Worm (Caenorhabditis elegans) whole organism, mixed stage, embryonic: ENCODE results near the gene cls-3.
A peak's percentile ranks its signal among the peaks of the same experiment; 100 is the strongest.

Experiments
- M03D4.4 ChIP-seq: sonication (generic microtip); optimal IDR thresholded peaks from 2 replicates; lab custom pipeline; 2017; ENCODE audit warnings: mild to moderate bottlenecking, missing genetic modification characterization, missing compliant biosample characterization
- bed-3 ChIP-seq: fragments of 200-800 bp; sonication (Bioruptor generic); optimal IDR thresholded peaks from 3 replicates; lab custom pipeline; 2018; ENCODE audit warnings: mild to moderate bottlenecking, missing genetic modification characterization, moderate library complexity, missing compliant biosample characterization
- blmp-1 ChIP-seq: fragments of 150-350 bp; optimal IDR thresholded peaks from 2 replicates; lab custom pipeline; 2014; ENCODE audit warnings: missing biosample characterization, missing genetic modification characterization
- ceh-39 ChIP-seq: fragments of 150-350 bp; optimal IDR thresholded peaks from 2 replicates; lab custom pipeline; 2014; ENCODE audit warnings: missing biosample characterization, missing genetic modification characterization
- ceh-43 ChIP-seq: fragments of 200-800 bp; sonication (Bioruptor generic); optimal IDR thresholded peaks from 2 replicates; lab custom pipeline; 2018; ENCODE audit warnings: mild to moderate bottlenecking, missing genetic modification characterization, moderate library complexity, missing compliant biosample characterization
- ceh-83 ChIP-seq: fragments of 200-800 bp; sonication (Bioruptor generic); optimal IDR thresholded peaks from 2 replicates; lab custom pipeline; 2018; ENCODE audit warnings: mild to moderate bottlenecking, missing genetic modification characterization, missing compliant biosample characterization
- ces-1 ChIP-seq: fragments of 150-350 bp; optimal IDR thresholded peaks from 2 replicates; lab custom pipeline; 2014; ENCODE audit warnings: missing biosample characterization, missing genetic modification reagents, missing genetic modification characterization
- cnd-1 ChIP-seq: fragments of 200-800 bp; sonication (Bioruptor generic); optimal IDR thresholded peaks from 2 replicates; lab custom pipeline; 2018; ENCODE audit warnings: mild to moderate bottlenecking, missing genetic modification characterization, missing compliant biosample characterization
- drap-1 ChIP-seq: fragments of 200-800 bp; sonication (Bioruptor generic); optimal IDR thresholded peaks from 3 replicates; lab custom pipeline; 2018; ENCODE audit warnings: mild to moderate bottlenecking, missing genetic modification characterization, missing compliant biosample characterization
- elt-1 ChIP-seq: sonication (generic microtip); optimal IDR thresholded peaks from 2 replicates; lab custom pipeline; 2017; ENCODE audit warnings: missing genetic modification characterization, mild to moderate bottlenecking, missing compliant biosample characterization, antibody characterized with exemption, moderate library complexity, borderline replicate concordance; ENCODE audit not compliant: insufficient read depth
- elt-3 ChIP-seq: fragments of 150-350 bp; optimal IDR thresholded peaks from 2 replicates; lab custom pipeline; 2014; ENCODE audit warnings: missing biosample characterization, missing genetic modification characterization
- flh-1 ChIP-seq: fragments of 200-800 bp; sonication (Bioruptor generic); optimal IDR thresholded peaks from 2 replicates; lab custom pipeline; 2018; ENCODE audit warnings: mild to moderate bottlenecking, missing genetic modification characterization, moderate library complexity, missing compliant biosample characterization
- ham-2 ChIP-seq: fragments of 200-800 bp; sonication (Bioruptor generic); optimal IDR thresholded peaks from 2 replicates; lab custom pipeline; 2018; ENCODE audit warnings: mild to moderate bottlenecking, missing genetic modification characterization, missing compliant biosample characterization
- hlh-1 ChIP-seq: fragments of 150-350 bp; optimal IDR thresholded peaks from 2 replicates; lab custom pipeline; 2014; ENCODE audit warnings: missing biosample characterization, missing genetic modification reagents, missing genetic modification characterization
- lin-13 ChIP-seq: fragments of 150-350 bp; optimal IDR thresholded peaks from 2 replicates; lab custom pipeline; 2014; ENCODE audit warnings: missing biosample characterization, missing genetic modification characterization
- lsy-2 ChIP-seq: fragments of 150-350 bp; optimal IDR thresholded peaks from 2 replicates; lab custom pipeline; 2014; ENCODE audit warnings: missing biosample characterization, missing genetic modification characterization
- mab-5 ChIP-seq: fragments of 150-350 bp; optimal IDR thresholded peaks from 2 replicates; lab custom pipeline; 2014; ENCODE audit warnings: missing biosample characterization, missing genetic modification characterization
- mep-1 ChIP-seq: fragments of 150-350 bp; optimal IDR thresholded peaks from 2 replicates; lab custom pipeline; 2017; ENCODE audit warnings: missing biosample characterization, missing genetic modification reagents, missing genetic modification characterization, inconsistent platforms
- mls-2 ChIP-seq: sonication (generic microtip); optimal IDR thresholded peaks from 2 replicates; lab custom pipeline; 2016; ENCODE audit warnings: mild to moderate bottlenecking, missing genetic modification characterization, moderate library complexity, missing compliant biosample characterization
- nhr-12 ChIP-seq: fragments of 150-350 bp; optimal IDR thresholded peaks from 2 replicates; lab custom pipeline; 2014; ENCODE audit warnings: missing biosample characterization, missing genetic modification characterization
- nhr-2 ChIP-seq: fragments of 150-350 bp; optimal IDR thresholded peaks from 2 replicates; lab custom pipeline; 2014; ENCODE audit warnings: missing biosample characterization, missing genetic modification characterization
- nhr-237 ChIP-seq: fragments of 150-350 bp; optimal IDR thresholded peaks from 2 replicates; lab custom pipeline; 2014; ENCODE audit warnings: missing biosample characterization, missing genetic modification characterization
- nhr-28 ChIP-seq: fragments of 150-350 bp; optimal IDR thresholded peaks from 2 replicates; lab custom pipeline; 2014; ENCODE audit warnings: missing biosample characterization, missing genetic modification characterization
- nhr-76 ChIP-seq: sonication (generic microtip); optimal IDR thresholded peaks from 2 replicates; lab custom pipeline; 2017; ENCODE audit warnings: missing biosample characterization, missing genetic modification characterization
- pha-4 ChIP-seq: fragments of 150-350 bp; optimal IDR thresholded peaks from 2 replicates; lab custom pipeline; 2018; ENCODE audit warnings: missing biosample characterization, missing genetic modification reagents, missing genetic modification characterization
- sem-2 ChIP-seq: fragments of 200-800 bp; sonication (Bioruptor generic); optimal IDR thresholded peaks from 2 replicates; lab custom pipeline; 2018; ENCODE audit warnings: mild to moderate bottlenecking, missing genetic modification characterization, missing compliant biosample characterization
- snpc-4 ChIP-seq: fragments of 150-350 bp; optimal IDR thresholded peaks from 2 replicates; lab custom pipeline; 2014; ENCODE audit warnings: missing biosample characterization, missing genetic modification characterization
- sptf-1 ChIP-seq: sonication (generic microtip); optimal IDR thresholded peaks from 2 replicates; lab custom pipeline; 2017; ENCODE audit warnings: mild to moderate bottlenecking, missing genetic modification characterization, moderate library complexity, missing compliant biosample characterization
- tbx-8 ChIP-seq: fragments of 200-800 bp; sonication (Bioruptor generic); optimal IDR thresholded peaks from 2 replicates; lab custom pipeline; 2018; ENCODE audit warnings: mild to moderate bottlenecking, missing genetic modification characterization, moderate library complexity, missing compliant biosample characterization
- unc-120 ChIP-seq: sonication (generic microtip); optimal IDR thresholded peaks from 2 replicates; lab custom pipeline; 2017; ENCODE audit warnings: missing genetic modification characterization, missing compliant biosample characterization; ENCODE audit not compliant: poor library complexity, severe bottlenecking
- unc-39 ChIP-seq: fragments of 150-350 bp; optimal IDR thresholded peaks from 2 replicates; lab custom pipeline; 2014; ENCODE audit warnings: missing biosample characterization, missing genetic modification characterization
- unc-62 ChIP-seq: fragments of 150-350 bp; optimal IDR thresholded peaks from 2 replicates; lab custom pipeline; 2014; ENCODE audit warnings: missing biosample characterization, missing genetic modification reagents, missing genetic modification characterization
- zip-8 ChIP-seq: fragments of 150-350 bp; optimal IDR thresholded peaks from 2 replicates; lab custom pipeline; 2014; ENCODE audit warnings: missing biosample characterization, missing genetic modification characterization
- ztf-11 ChIP-seq: fragments of 150-350 bp; optimal IDR thresholded peaks from 2 replicates; lab custom pipeline; 2014; ENCODE audit warnings: missing biosample characterization, missing genetic modification characterization

Gene cls-3

DNA sequence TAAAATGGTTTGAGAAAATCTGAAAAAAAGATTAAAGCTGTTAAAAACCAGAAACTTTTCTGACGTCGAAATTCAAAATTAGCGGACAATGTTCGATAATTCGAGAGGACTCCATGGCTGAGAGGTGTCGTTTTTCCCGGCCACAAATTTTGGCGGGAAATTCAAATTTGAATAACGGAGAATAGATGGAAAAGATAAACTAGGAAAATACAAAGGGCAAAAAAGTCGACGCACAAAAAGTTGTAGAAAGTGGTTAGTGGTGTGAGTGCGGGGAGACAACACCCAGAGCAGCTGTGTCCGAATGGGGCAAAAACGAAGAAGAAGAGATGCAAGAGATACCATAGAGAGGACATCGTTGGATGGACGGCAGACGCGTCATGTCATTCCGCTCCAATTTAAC lies at the start of gene cls-3:
Gene cls-3 (minus strand): TSS at position 19 of the 400 bp plus-strand sequence.
- TF ChIP-seq cnd-1, result peak; percentile 35
- peak; percentile 20 for TF ChIP-seq ces-1 (GFP tag; lab: Kevin White, UChicago)
- TF ChIP-seq ceh-83 (GFP tag; lab: Kevin White, UChicago), result peak; percentile 8
- TF ChIP-seq hlh-1 (tag; lab: Kevin White, UChicago), result peak; percentile 40
- TF ChIP-seq drap-1 (GFP tag; lab: Kevin White, UChicago), result no peak
- TF ChIP-seq ceh-39 (tag; lab: Kevin White, UChicago), result no peak
- TF ChIP-seq unc-39 (tag; lab: Kevin White, UChicago), result no peak

ce11 chrIII:9239983-9240382 lies 49.1 kb upstream of the cls-3 start, which contains the start of gene saeg-2:
saeg-2 (plus strand) TSS chrIII:9240363.
- TF ChIP-seq mls-2 (no peak), nhr-2 (tag; lab: Kevin White, UChicago) (no peak), ceh-39 (tag; lab: Kevin White, UChicago) (no peak), elt-1 (no peak), cnd-1 (no peak), zip-8 (no peak), flh-1 (GFP tag; lab: Kevin White, UChicago) (no peak), nhr-237 (tag; lab: Kevin White, UChicago) (peak; percentile 20), nhr-12 (tag; lab: Kevin White, UChicago) (no peak), mep-1 (tag; lab: Kevin White, UChicago) (peak; percentile 38), ceh-83 (GFP tag; lab: Kevin White, UChicago) (no peak), unc-39 (tag; lab: Kevin White, UChicago) (no peak), nhr-28 (tag; lab: Kevin White, UChicago) (no peak), lin-13 (tag; lab: Kevin White, UChicago) (no peak), lsy-2 (no peak), nhr-76 (tag; lab: Kevin White, UChicago) (no peak), tbx-8 (GFP tag; lab: Kevin White, UChicago) (no peak), ztf-11 (tag; lab: Kevin White, UChicago) (no peak), ham-2 (no peak), ceh-43 (GFP tag; lab: Kevin White, UChicago) (no peak), drap-1 (GFP tag; lab: Kevin White, UChicago) (no peak), sem-2 (GFP tag; lab: Kevin White, UChicago) (no peak), blmp-1 (tag; lab: Kevin White, UChicago) (no peak), M03D4.4 (tag; lab: Kevin White, UChicago) (no peak), ces-1 (GFP tag; lab: Kevin White, UChicago) (peak; percentile 27), unc-120 (tag; lab: Kevin White, UChicago) (peak; percentile 43), bed-3 (GFP tag; lab: Kevin White, UChicago) (no peak), snpc-4 (tag; lab: Kevin White, UChicago) (no peak), mab-5 (no peak), unc-62 (GFP tag; lab: Kevin White, UChicago) (no peak), sptf-1 (tag; lab: Kevin White, UChicago) (no peak), elt-3 (no peak)

DNA sequence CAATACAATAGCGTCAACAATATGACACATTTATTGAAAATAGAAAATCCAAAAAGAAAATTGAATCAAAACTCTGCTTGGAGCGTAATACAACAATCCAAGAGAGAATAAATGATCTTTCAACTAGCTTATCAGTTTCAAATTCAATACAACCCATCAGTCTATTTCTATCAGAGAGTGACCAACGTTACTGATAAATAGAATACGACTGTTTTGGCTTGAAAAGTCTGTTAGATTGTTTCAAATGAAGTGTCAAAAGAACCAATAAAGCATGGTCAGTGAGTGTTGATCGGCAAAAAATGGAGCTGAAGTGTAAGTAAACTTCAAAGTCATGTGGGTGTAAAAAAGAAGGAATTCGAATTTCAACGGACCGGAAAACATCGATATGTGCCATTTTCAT lies 46.7 kb upstream of the cls-3 start:
- TF ChIP-seq ceh-83 (GFP tag; lab: Kevin White, UChicago), result no peak
- TF ChIP-seq mab-5, result no peak
- no peak for TF ChIP-seq pha-4
- no peak for TF ChIP-seq nhr-237 (tag; lab: Kevin White, UChicago)
- TF ChIP-seq M03D4.4 (tag; lab: Kevin White, UChicago), result no peak
- no peak for TF ChIP-seq snpc-4 (tag; lab: Kevin White, UChicago)
- no peak for TF ChIP-seq sem-2 (GFP tag; lab: Kevin White, UChicago)
- TF ChIP-seq ceh-43 (GFP tag; lab: Kevin White, UChicago), result no peak
- TF ChIP-seq bed-3 (GFP tag; lab: Kevin White, UChicago), result no peak
- TF ChIP-seq zip-8, result no peak
- no peak for TF ChIP-seq ztf-11 (tag; lab: Kevin White, UChicago)
- no peak for TF ChIP-seq elt-1
- TF ChIP-seq hlh-1 (tag; lab: Kevin White, UChicago), result no peak
- no peak for TF ChIP-seq tbx-8 (GFP tag; lab: Kevin White, UChicago)

- no peak for TF ChIP-seq bed-3 (GFP tag; lab: Kevin White, UChicago)
- TF ChIP-seq zip-8, result no peak
- TF ChIP-seq ztf-11 (tag; lab: Kevin White, UChicago), result no peak
- TF ChIP-seq hlh-1 (tag; lab: Kevin White, UChicago), result no peak
- TF ChIP-seq blmp-1 (tag; lab: Kevin White, UChicago), result no peak
- TF ChIP-seq nhr-2 (tag; lab: Kevin White, UChicago), result no peak
- no peak for TF ChIP-seq ceh-83 (GFP tag; lab: Kevin White, UChicago)
- no peak for TF ChIP-seq mep-1 (tag; lab: Kevin White, UChicago)
- no peak for TF ChIP-seq lsy-2
- TF ChIP-seq pha-4, result no peak
- no peak for TF ChIP-seq nhr-12 (tag; lab: Kevin White, UChicago)
- TF ChIP-seq unc-120 (tag; lab: Kevin White, UChicago), result no peak
- no peak for TF ChIP-seq nhr-28 (tag; lab: Kevin White, UChicago)
- TF ChIP-seq ces-1 (GFP tag; lab: Kevin White, UChicago), result no peak
- TF ChIP-seq, all 35 proteins: peak for 0
Observed at ce11 chrIII:9236228-9236627, 45.3 kb upstream of the cls-3 start, which contains the start of gene T23G5.2. T23G5.2 (minus strand) TSS chrIII:9236328.
